Worm (Caenorhabditis elegans): Measurements from ENCODE around the gene nhr-90.

Gene nhr-90

DNA sequence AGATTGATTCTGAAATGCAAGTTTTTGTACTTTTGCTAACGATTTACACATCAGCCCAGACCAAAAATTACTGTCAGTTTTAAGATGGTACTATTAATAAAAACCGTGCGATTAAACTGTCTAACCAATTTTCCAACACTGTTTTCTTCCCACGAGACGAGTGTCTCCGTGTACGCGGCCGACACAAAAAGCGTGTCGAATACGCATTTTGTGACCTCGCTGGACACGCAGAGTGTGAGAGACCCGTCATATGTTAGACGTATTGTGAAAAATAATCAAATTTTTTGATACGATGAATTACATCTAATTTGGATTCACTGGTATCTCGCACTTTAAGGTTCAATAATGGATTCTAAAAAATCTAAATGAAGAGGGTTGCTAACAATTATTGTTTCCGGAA is 25.3 kb downstream of the nhr-90 start:
- no peak for TF ChIP-seq bed-3 (GFP tag; optimal IDR thresholded peaks at IDR 0.05)
- no peak for TF ChIP-seq nhr-237 (tag; optimal IDR thresholded peaks at IDR 0.05)
- no peak for TF ChIP-seq nhr-12 (tag; optimal IDR thresholded peaks at IDR 0.05)
- TF ChIP-seq unc-39 (tag; optimal IDR thresholded peaks at IDR 0.05): no peak

DNA sequence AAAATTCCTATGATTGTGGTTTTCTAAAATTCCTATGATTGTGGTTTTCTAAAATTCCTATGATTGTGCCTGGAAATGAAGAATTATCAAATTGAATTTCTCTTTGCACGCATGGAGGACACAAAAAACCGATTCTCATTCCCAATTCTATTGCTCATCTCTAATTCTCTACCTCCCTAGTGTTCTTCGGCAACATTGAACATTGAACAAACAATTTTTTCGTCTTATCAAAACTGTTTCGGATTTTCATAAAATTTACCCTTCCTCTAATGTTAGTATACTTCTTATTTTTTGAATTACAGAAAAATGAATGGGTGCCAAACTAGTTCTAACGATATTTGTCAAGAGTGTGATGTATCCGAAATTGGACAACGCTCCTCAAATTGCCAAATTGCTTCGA is 26.0 kb downstream of the nhr-90 start, which contains the start of gene pals-31:
pals-31 (plus strand) TSS at position 301 of the 400 bp plus-strand sequence.
- TF ChIP-seq nhr-12 (tag; optimal IDR thresholded peaks at IDR 0.05) (no peak), ztf-11 (tag; optimal IDR thresholded peaks at IDR 0.05) (no peak), flh-1 (GFP tag; optimal IDR thresholded peaks at IDR 0.05) (no peak), ham-2 (GFP tag; optimal IDR thresholded peaks at IDR 0.05) (no peak), hlh-1 (tag; optimal IDR thresholded peaks at IDR 0.05) (no peak), snpc-4 (tag; optimal IDR thresholded peaks at IDR 0.05) (no peak), unc-62 (GFP tag; optimal IDR thresholded peaks at IDR 0.05) (no peak), lin-32 (GFP tag; optimal IDR thresholded peaks at IDR 0.05) (no peak), ceh-83 (GFP tag; optimal IDR thresholded peaks at IDR 0.05) (no peak), nhr-237 (tag; optimal IDR thresholded peaks at IDR 0.05) (no peak), pha-4 (tag; optimal IDR thresholded peaks at IDR 0.05) (no peak), nhr-76 (tag; optimal IDR thresholded peaks at IDR 0.05) (no peak), zip-8 (tag; optimal IDR thresholded peaks at IDR 0.05) (no peak), mab-5 (tag; optimal IDR thresholded peaks at IDR 0.05) (no peak), tbx-8 (GFP tag; optimal IDR thresholded peaks at IDR 0.05) (no peak), M03D4.4 (tag; optimal IDR thresholded peaks at IDR 0.05) (no peak)

DNA sequence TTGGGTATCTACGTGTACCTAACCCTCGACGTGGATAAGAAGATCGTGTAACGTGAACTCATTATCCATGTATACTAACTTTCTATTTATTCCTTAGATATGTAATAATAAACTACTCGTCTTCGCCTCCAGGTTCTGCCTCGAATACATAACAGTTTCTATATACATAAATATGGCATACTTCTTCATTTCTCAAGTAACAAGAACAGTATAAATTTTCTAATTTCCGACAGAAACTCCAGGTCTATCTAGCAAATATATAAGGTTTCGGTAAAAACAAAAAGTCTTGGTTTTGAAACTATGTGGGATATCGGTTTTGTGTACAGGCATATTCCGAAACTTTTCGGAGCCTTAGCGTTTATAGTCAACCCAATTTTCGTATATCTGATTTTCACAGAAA is 28.0 kb downstream of the nhr-90 start, which contains the start of gene srj-37:
srj-37 (plus strand) TSS at position 301 of the 400 bp plus-strand sequence.
- TF ChIP-seq nhr-12 (tag; optimal IDR thresholded peaks at IDR 0.05) (no peak), M03D4.4 (tag; optimal IDR thresholded peaks at IDR 0.05) (no peak), lsy-2 (tag; optimal IDR thresholded peaks at IDR 0.05) (no peak), nhr-28 (tag; optimal IDR thresholded peaks at IDR 0.05) (no peak), unc-120 (tag; optimal IDR thresholded peaks at IDR 0.05; ENCODE audit: poor library complexity, severe bottlenecking) (no peak), hlh-1 (tag; optimal IDR thresholded peaks at IDR 0.05) (no peak), pha-4 (tag; optimal IDR thresholded peaks at IDR 0.05) (no peak), mls-2 (tag; optimal IDR thresholded peaks at IDR 0.05) (no peak), mep-1 (tag; optimal IDR thresholded peaks at IDR 0.05) (no peak)

DNA sequence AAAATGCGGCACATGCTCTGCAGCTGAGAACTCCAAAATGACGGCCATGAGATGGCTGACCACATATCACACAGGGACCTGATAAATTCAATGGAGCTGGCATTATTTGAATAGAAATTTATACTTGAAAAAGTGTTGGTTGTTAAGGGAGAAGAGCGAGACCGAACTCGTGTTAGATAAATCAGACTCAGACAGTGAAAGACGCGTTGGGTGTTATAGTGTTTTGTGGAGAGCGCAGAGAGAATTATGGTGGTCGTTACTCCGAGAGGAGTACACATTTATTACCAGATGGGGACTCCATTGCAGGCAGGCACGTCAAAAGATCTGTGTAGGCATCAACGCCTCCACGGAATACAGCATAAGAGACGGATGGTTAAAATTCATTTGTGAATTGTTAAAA is 32.4 kb downstream of the nhr-90 start, which contains the start of gene nhr-190:
nhr-190 (minus strand) TSS at position 175 of the 400 bp plus-strand sequence.
- TF ChIP-seq ceh-39 (tag; optimal IDR thresholded peaks at IDR 0.05) (no peak), unc-120 (tag; optimal IDR thresholded peaks at IDR 0.05; ENCODE audit: poor library complexity, severe bottlenecking) (peak; percentile 22), mep-1 (tag; optimal IDR thresholded peaks at IDR 0.05) (no peak), tbx-8 (GFP tag; optimal IDR thresholded peaks at IDR 0.05) (no peak), ces-1 (GFP tag; optimal IDR thresholded peaks at IDR 0.05) (peak; percentile 41), snpc-4 (tag; optimal IDR thresholded peaks at IDR 0.05) (no peak)

DNA sequence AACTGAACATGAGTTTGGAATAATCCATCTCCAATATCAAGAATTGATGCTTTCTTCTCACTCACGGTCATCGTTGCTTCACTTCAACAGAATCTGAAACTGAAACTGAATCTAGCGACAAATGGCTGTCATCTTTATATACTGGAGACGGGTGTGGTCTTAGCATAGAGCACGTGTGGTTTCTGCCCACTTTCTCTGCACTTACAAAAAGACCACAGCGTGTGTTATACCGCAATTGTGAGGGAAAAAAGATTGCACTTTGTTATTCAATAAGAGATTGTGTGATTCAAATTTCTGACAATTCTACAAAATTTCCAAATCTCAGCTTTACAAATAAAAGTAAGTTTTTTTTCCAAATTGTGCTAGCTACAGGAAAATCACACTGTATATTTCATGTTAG is 35.8 kb downstream of the nhr-90 start, which contains the start of gene F48G7.12:
F48G7.12 (minus strand) TSS at position 101 of the 400 bp plus-strand sequence.
- TF ChIP-seq M03D4.4 (tag; optimal IDR thresholded peaks at IDR 0.05) (no peak), unc-120 (tag; optimal IDR thresholded peaks at IDR 0.05; ENCODE audit: poor library complexity, severe bottlenecking) (no peak), nhr-76 (tag; optimal IDR thresholded peaks at IDR 0.05) (no peak), ces-1 (GFP tag; optimal IDR thresholded peaks at IDR 0.05) (no peak), sem-2 (GFP tag; optimal IDR thresholded peaks at IDR 0.05) (no peak), hlh-1 (tag; optimal IDR thresholded peaks at IDR 0.05) (no peak), mep-1 (tag; optimal IDR thresholded peaks at IDR 0.05) (no peak), cnd-1 (tag; optimal IDR thresholded peaks at IDR 0.05) (no peak), lin-13 (tag; optimal IDR thresholded peaks at IDR 0.05) (no peak), ztf-11 (tag; optimal IDR thresholded peaks at IDR 0.05) (no peak), lin-32 (GFP tag; optimal IDR thresholded peaks at IDR 0.05) (no peak), sptf-1 (tag; optimal IDR thresholded peaks at IDR 0.05) (no peak), ham-2 (GFP tag; optimal IDR thresholded peaks at IDR 0.05) (no peak), nhr-237 (tag; optimal IDR thresholded peaks at IDR 0.05) (no peak), mab-5 (tag; optimal IDR thresholded peaks at IDR 0.05) (no peak), ceh-39 (tag; optimal IDR thresholded peaks at IDR 0.05) (no peak), unc-39 (tag; optimal IDR thresholded peaks at IDR 0.05) (no peak), pha-4 (tag; optimal IDR thresholded peaks at IDR 0.05) (no peak)

DNA sequence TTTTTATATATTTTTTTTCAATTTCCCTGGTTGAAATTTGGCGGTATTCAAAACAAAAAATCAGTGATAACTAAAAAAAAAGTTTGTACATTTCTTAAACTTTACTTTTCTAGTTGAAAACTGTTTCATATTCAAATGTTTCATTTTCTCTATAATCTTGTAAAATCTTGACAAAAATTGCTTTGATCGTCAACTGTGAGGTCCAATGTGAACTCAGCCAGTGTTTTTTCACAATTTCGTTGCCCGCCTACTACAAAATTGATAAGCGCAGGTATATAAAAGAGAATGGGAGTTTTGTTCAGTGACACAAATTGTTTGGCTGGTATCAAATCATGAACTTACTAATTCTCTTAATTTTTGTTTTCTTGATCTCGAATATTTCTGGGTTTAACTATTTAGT is 36.6 kb downstream of the nhr-90 start, which contains the start of gene ugt-42:
ugt-42 (plus strand) TSS at position 301 of the 400 bp plus-strand sequence.
- TF ChIP-seq nhr-76 (tag; optimal IDR thresholded peaks at IDR 0.05) (no peak), mls-2 (tag; optimal IDR thresholded peaks at IDR 0.05) (no peak), drap-1 (GFP tag; optimal IDR thresholded peaks at IDR 0.05) (no peak), lsy-2 (tag; optimal IDR thresholded peaks at IDR 0.05) (no peak), nhr-12 (tag; optimal IDR thresholded peaks at IDR 0.05) (no peak)

Data from whole organism, mixed stage, embryonic.